Worm (Caenorhabditis elegans): Measurements from ENCODE around the gene Y57G11C.20.

Y57G11C.20 gene

DNA sequence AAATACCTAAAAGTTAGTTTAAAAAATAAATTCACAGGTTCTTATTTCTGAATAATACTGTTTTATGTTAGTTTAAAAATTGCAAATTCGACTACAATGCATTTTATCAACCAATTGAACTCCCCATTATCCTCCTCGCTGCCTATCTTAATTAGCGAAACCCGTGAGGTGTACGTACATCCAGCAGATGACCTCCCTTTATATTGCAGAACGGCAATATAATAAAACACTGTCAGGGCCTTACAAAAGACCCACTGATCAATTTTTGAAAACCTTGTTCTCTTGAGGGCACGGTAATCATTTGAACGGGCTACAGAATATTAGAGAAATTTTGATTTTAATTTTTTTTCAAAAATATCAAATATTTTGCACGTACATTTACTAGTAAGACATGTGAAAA is 21.4 kb downstream of the Y57G11C.20 start:
- no peak for TF ChIP-seq hmbx-1 (tag; optimal IDR thresholded peaks at IDR 0.05)
- TF ChIP-seq flt-1 (GFP tag; IDR thresholded peaks at IDR 0.05) = no peak
- no peak for TF ChIP-seq ceh-13 (GFP tag; optimal IDR thresholded peaks at IDR 0.05)
- TF ChIP-seq aly-1 (tag; optimal IDR thresholded peaks at IDR 0.05) = no peak
- TF ChIP-seq ama-1 (optimal IDR thresholded peaks at IDR 0.05) = no peak
- no peak for TF ChIP-seq tra-4 (tag; optimal IDR thresholded peaks at IDR 0.05)
- no peak for TF ChIP-seq hmg-4 (GFP tag; optimal IDR thresholded peaks at IDR 0.05)
- no peak for TF ChIP-seq scrt-1 (GFP tag; IDR thresholded peaks at IDR 0.05)
- no peak for TF ChIP-seq B0310.2 (tag; optimal IDR thresholded peaks at IDR 0.05)
- no peak for TF ChIP-seq tbx-37 (GFP tag; conservative IDR thresholded peaks at IDR 0.05)
- TF ChIP-seq tbx-11 (GFP tag; IDR thresholded peaks at IDR 0.05) = no peak
- no peak for TF ChIP-seq ets-7 (tag; optimal IDR thresholded peaks at IDR 0.05)
- no peak for TF ChIP-seq ceh-36 (tag; optimal IDR thresholded peaks at IDR 0.05)
- no peak for TF ChIP-seq F13C5.2 (tag; optimal IDR thresholded peaks at IDR 0.05)
- no peak for TF ChIP-seq sea-1 (GFP tag; conservative IDR thresholded peaks at IDR 0.05)
- TF ChIP-seq hnd-1 (tag; optimal IDR thresholded peaks at IDR 0.05) = no peak
- TF ChIP-seq pes-1 (GFP tag; IDR thresholded peaks at IDR 0.05) = no peak

DNA sequence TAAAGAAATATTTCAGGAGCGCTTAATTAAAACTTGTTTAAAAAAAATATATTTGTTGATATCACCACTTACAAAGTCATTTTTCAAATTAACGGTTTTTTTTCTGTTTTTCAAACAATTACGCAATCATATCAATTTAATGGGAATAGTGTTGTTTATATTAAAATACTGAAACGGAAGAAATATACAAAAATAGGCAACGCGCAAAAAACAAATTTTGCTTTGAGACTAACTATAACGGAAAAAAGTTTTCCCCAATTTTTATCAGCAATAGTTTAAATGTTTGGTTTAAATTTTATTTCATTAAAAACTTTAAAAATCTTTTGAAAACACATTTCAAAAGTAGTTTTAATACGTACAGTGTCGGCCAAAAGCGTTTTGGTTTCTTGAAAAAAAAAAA is 25.4 kb downstream of the Y57G11C.20 start:
- TF ChIP-seq ama-1 (optimal IDR thresholded peaks at IDR 0.05) = no peak

DNA sequence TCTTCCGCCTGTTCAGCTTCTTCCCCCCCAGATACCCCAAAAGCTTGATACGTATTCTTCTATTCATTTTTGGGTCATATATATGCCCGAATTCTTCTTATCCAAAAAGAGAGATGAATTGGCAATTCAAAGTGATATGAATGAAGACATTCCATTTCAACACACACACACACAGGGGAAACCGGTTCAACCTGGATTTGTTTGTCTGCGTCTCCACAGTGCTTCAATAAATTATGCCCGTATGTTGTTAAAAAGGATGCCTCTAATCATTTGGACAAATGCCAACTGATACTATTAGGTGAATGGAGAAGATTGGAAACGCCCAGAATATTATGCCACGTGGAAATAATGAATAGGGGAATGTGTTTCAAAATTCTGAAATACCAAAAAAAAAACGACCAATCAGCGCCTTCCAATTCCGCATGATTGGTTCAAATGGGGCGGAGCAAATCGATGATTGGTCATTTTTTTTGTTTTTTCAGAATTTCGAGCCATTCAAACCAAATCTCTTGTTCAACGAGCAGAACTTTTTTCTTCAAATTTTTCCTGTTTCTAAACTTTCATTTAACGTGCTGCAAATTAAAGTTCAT is 26.8 kb downstream of the Y57G11C.20 start:
- TF ChIP-seq ets-7 (tag; optimal IDR thresholded peaks at IDR 0.05) (no peak), ama-1 (optimal IDR thresholded peaks at IDR 0.05) (no peak), tbx-37 (GFP tag; conservative IDR thresholded peaks at IDR 0.05) (no peak), pes-1 (GFP tag; IDR thresholded peaks at IDR 0.05) (no peak), tra-4 (tag; optimal IDR thresholded peaks at IDR 0.05) (no peak), aly-1 (tag; optimal IDR thresholded peaks at IDR 0.05) (no peak), flt-1 (GFP tag; IDR thresholded peaks at IDR 0.05) (no peak), F13C5.2 (tag; optimal IDR thresholded peaks at IDR 0.05) (no peak), hmg-4 (GFP tag; optimal IDR thresholded peaks at IDR 0.05) (no peak), ceh-36 (tag; optimal IDR thresholded peaks at IDR 0.05) (no peak), B0310.2 (tag; optimal IDR thresholded peaks at IDR 0.05) (no peak), hmbx-1 (tag; optimal IDR thresholded peaks at IDR 0.05) (no peak), sea-1 (GFP tag; conservative IDR thresholded peaks at IDR 0.05) (no peak), ceh-13 (GFP tag; optimal IDR thresholded peaks at IDR 0.05) (no peak), hnd-1 (tag; optimal IDR thresholded peaks at IDR 0.05) (no peak), scrt-1 (GFP tag; IDR thresholded peaks at IDR 0.05) (no peak)

ce11 chrIV:14872320-14872719 is 29.2 kb downstream of the Y57G11C.20 start:
- TF ChIP-seq ceh-13 (GFP tag; optimal IDR thresholded peaks at IDR 0.05) (peak; percentile 17), F13C5.2 (tag; optimal IDR thresholded peaks at IDR 0.05) (peak; percentile 31), ama-1 (optimal IDR thresholded peaks at IDR 0.05) (no peak), flt-1 (GFP tag; IDR thresholded peaks at IDR 0.05) (no peak), tbx-11 (GFP tag; IDR thresholded peaks at IDR 0.05) (no peak), ceh-36 (tag; optimal IDR thresholded peaks at IDR 0.05) (no peak), aly-1 (tag; optimal IDR thresholded peaks at IDR 0.05) (peak; percentile 66), ets-7 (tag; optimal IDR thresholded peaks at IDR 0.05) (no peak), tra-4 (tag; optimal IDR thresholded peaks at IDR 0.05) (no peak), tbx-37 (GFP tag; conservative IDR thresholded peaks at IDR 0.05) (no peak), scrt-1 (GFP tag; IDR thresholded peaks at IDR 0.05) (no peak), B0310.2 (tag; optimal IDR thresholded peaks at IDR 0.05) (no peak), hmg-4 (GFP tag; optimal IDR thresholded peaks at IDR 0.05) (no peak), sea-1 (GFP tag; conservative IDR thresholded peaks at IDR 0.05) (0 out of 2 replicates have a peak, but pooled peaks have one; percentile 35), pes-1 (GFP tag; IDR thresholded peaks at IDR 0.05) (no peak), hnd-1 (tag; optimal IDR thresholded peaks at IDR 0.05) (no peak), hmbx-1 (tag; optimal IDR thresholded peaks at IDR 0.05) (no peak)

- TF ChIP-seq ceh-36 (tag; optimal IDR thresholded peaks at IDR 0.05) = no peak
- peak; percentile 71 for TF ChIP-seq hmg-4 (GFP tag; optimal IDR thresholded peaks at IDR 0.05)
Observed at ce11 chrIV:14874926-14875570, 31.9 kb downstream of the Y57G11C.20 start.

DNA sequence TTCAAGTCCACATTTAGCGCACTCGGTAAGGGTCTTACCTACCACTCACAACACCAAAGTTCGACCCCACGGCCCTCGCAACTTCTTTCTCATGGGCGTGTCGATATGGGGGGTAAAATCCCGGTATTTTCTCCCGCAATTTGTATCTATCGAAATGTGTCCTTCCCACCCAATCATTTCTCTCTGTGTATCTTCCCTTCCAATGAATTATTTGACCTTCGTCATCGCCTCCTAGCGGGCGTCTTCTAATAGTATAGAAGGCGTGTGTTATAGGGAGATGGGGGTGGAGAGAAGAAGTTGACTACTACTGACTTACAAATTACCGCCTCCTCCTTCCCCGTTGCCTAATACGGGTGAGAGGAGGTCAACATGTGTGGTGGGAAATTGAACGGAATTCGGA is 33.5 kb downstream of the Y57G11C.20 start:
- TF ChIP-seq B0310.2 (tag; optimal IDR thresholded peaks at IDR 0.05) = no peak
- TF ChIP-seq ceh-13 (GFP tag; optimal IDR thresholded peaks at IDR 0.05) = no peak
- TF ChIP-seq flt-1 (GFP tag; IDR thresholded peaks at IDR 0.05) = no peak
- no peak for TF ChIP-seq tra-4 (tag; optimal IDR thresholded peaks at IDR 0.05)
- TF ChIP-seq hnd-1 (tag; optimal IDR thresholded peaks at IDR 0.05) = no peak
- no peak for TF ChIP-seq ama-1 (optimal IDR thresholded peaks at IDR 0.05)
- TF ChIP-seq scrt-1 (GFP tag; IDR thresholded peaks at IDR 0.05) = no peak
- no peak for TF ChIP-seq ets-7 (tag; optimal IDR thresholded peaks at IDR 0.05)
- no peak for TF ChIP-seq F13C5.2 (tag; optimal IDR thresholded peaks at IDR 0.05)
- TF ChIP-seq ceh-36 (tag; optimal IDR thresholded peaks at IDR 0.05) = no peak
- TF ChIP-seq tbx-11 (GFP tag; IDR thresholded peaks at IDR 0.05) = no peak
- TF ChIP-seq aly-1 (tag; optimal IDR thresholded peaks at IDR 0.05) = no peak
- no peak for TF ChIP-seq sea-1 (GFP tag; conservative IDR thresholded peaks at IDR 0.05)
- no peak for TF ChIP-seq pes-1 (GFP tag; IDR thresholded peaks at IDR 0.05)
- no peak for TF ChIP-seq hmbx-1 (tag; optimal IDR thresholded peaks at IDR 0.05)
- TF ChIP-seq hmg-4 (GFP tag; optimal IDR thresholded peaks at IDR 0.05) = no peak
- TF ChIP-seq tbx-37 (GFP tag; conservative IDR thresholded peaks at IDR 0.05) = no peak

DNA sequence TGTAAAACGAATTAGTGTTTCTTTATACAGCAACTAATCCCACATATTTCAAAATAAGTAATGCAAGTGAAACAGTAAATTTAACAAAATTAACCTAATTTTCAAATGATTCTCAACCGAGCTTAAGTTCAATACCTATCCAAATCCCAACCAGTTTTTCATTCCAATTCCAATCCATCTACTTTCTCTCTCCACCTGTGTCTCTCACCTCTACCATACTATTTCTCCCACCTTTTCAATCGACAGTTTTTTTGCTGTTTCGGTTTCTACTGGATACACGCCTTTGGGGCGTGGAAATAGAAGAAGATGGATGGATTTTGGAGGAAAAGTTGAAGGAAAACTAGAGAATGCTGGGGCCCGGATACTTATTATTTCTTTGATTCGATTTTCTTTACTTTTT is 34.5 kb downstream of the Y57G11C.20 start:
- TF ChIP-seq ets-7 (tag; optimal IDR thresholded peaks at IDR 0.05) = no peak
- no peak for TF ChIP-seq aly-1 (tag; optimal IDR thresholded peaks at IDR 0.05)
- no peak for TF ChIP-seq ama-1 (optimal IDR thresholded peaks at IDR 0.05)
